Fruit fly (Drosophila melanogaster): ENCODE data around the gene Pex23.

Gene Pex23

DNA sequence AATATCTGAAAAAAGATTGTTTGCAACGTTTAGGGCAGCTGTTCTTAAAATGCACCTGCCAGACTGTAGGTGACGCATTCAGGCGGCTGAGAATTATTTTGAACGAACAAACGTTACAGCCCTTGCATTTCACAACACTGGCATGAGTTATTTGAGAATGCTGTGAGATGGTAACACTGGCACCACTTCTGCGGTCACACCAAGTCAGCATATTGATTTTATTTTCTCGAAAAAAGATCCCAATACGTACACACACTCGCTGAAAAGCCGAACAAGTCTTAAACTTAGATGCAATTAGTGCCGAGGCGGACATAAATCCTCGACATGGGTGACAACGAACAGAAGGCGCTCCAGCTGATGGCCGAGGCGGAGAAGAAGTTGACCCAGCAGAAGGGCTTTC is 11.5 kb upstream of the Pex23 start, which contains the start of gene alphaSnap (continued):
- peak; percentile 39 to 49 for TF ChIP-seq dpn (GFP tag; optimal IDR thresholded peaks at IDR 0.05)
- peak; percentile 4 for TF ChIP-seq cg (GFP tag; optimal IDR thresholded peaks at IDR 0.05)
- no peak for TF ChIP-seq CG10959 (GFP tag; IDR thresholded peaks at IDR 0.05)
- TF ChIP-seq YL-1 (GFP tag; optimal IDR thresholded peaks at IDR 0.05), result peak; percentile 90
- peak; percentile 9 for TF ChIP-seq CG10979 (tag; optimal IDR thresholded peaks at IDR 0.05)
- TF ChIP-seq CG6791 (GFP tag; IDR thresholded peaks at IDR 0.05; ENCODE audit: partially characterized antibody), result 0 out of 3 replicates have a peak, but pooled peaks have one; percentile 35
- TF ChIP-seq Dp (GFP tag; optimal IDR thresholded peaks at IDR 0.05), result peak; percentile 78
- peak; percentile 54 for TF ChIP-seq CG17829 (tag; optimal IDR thresholded peaks at IDR 0.05)

DNA sequence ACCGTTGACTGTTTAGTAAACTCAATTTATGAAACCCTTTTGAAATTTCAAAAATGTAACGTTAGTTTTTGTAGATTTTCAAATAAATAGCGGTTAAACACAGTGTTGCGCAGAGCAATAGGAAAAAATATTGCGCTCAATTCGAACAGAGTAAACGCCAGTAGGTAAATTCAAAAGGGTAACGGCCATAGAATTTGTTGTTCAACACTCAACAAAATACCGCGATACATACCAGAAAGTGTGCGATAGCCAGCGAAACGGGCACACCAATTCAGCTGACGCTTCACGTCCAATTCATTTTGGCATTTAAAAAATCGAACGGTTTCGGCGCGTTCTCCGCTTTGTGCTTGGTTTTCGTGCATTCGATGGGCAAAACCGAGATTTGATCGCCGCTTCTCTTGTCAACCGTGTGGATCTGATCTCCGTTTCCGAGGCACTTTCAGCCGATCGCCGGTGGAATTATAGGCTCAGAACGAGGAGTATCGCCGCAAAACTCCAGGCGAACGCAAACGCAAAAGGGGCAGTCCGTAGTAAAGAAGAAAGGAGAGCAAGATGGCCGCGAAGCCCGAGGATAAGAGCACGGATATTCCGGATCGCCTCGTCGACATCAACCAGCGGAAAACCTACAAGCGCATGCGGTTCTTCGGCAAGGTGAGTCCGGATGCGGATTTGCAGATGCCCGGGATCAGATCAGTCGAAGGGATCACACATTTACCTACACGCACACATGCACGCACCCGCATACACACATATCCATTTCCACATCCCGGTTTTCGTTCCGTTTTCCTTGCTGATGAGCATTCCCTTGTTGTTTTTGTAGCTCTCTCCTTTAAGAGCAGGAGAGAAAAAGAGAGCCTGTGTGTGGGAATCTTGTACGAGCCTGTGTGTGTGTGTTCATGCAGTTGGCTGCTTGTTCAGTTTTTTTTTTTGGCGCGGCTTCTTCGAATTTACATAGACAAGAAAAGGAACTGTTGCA is 8.1 kb upstream of the Pex23 start:
- no peak for TF ChIP-seq gt (GFP tag; IDR thresholded peaks at IDR 0.05)
- no peak for TF ChIP-seq D19A (tag; optimal IDR thresholded peaks at IDR 0.05)
- TF ChIP-seq twi (tag; optimal IDR thresholded peaks at IDR 0.05), result no peak
- TF ChIP-seq Eip74EF (GFP tag; optimal IDR thresholded peaks at IDR 0.05), result no peak
- TF ChIP-seq CG14441 (GFP tag; IDR thresholded peaks at IDR 0.05), result peak; percentile 30; the same call in 1 of the 2 replicates
- no peak for TF ChIP-seq odd (GFP tag; optimal IDR thresholded peaks at IDR 0.05)
- no peak for TF ChIP-seq Taf1 (GFP tag; IDR thresholded peaks at IDR 0.05)
- TF ChIP-seq eve (GFP tag; optimal IDR thresholded peaks at IDR 0.05), result no peak
- TF ChIP-seq Ets97D (GFP tag; optimal IDR thresholded peaks at IDR 0.05), result peak; percentile 87
- no peak for TF ChIP-seq dmrt99B (tag; optimal IDR thresholded peaks at IDR 0.05)
- no peak for TF ChIP-seq ac (GFP tag; optimal IDR thresholded peaks at IDR 0.05)
- TF ChIP-seq prd (optimal IDR thresholded peaks at IDR 0.05), result no peak
- peak; percentile 16; the same call in 1 of the 3 replicates for TF ChIP-seq prd (GFP tag; IDR thresholded peaks at IDR 0.05)
- peak; percentile 22; the same call in 1 of the 2 replicates for TF ChIP-seq Ptx1 (GFP tag; IDR thresholded peaks at IDR 0.05)
- peak; percentile 71 for TF ChIP-seq Antp (GFP tag; optimal IDR thresholded peaks at IDR 0.05)
- peak; percentile 20 for TF ChIP-seq Fer1 (GFP tag; optimal IDR thresholded peaks at IDR 0.05)
- TF ChIP-seq ewg (GFP tag; optimal IDR thresholded peaks at IDR 0.05), result peak; percentile 37
- no peak for TF ChIP-seq CG31388 (GFP tag; optimal IDR thresholded peaks at IDR 0.05)
- no peak for TF ChIP-seq CG4328 (GFP tag; optimal IDR thresholded peaks at IDR 0.05)
- peak; percentile 10 for TF ChIP-seq Six4 (GFP tag; optimal IDR thresholded peaks at IDR 0.05)
- peak; percentile 71 for TF ChIP-seq CG17829 (tag; optimal IDR thresholded peaks at IDR 0.05)
- TF ChIP-seq E2f2 (GFP tag; IDR thresholded peaks at IDR 0.05), result peak; percentile 95
- TF ChIP-seq pum (GFP tag; optimal IDR thresholded peaks at IDR 0.05), result peak; percentile 60
- peak; percentile 8 for TF ChIP-seq gcm2 (GFP tag; optimal IDR thresholded peaks at IDR 0.05)
- peak; percentile 25 to 49 for TF ChIP-seq chif (GFP tag; optimal IDR thresholded peaks at IDR 0.05)
- peak; percentile 77 for TF ChIP-seq Rfx (GFP tag; IDR thresholded peaks at IDR 0.05)
- TF ChIP-seq chinmo (GFP tag; IDR thresholded peaks at IDR 0.05; ENCODE audit: partially characterized antibody), result no peak
- no peak for TF ChIP-seq Gsc (GFP tag; IDR thresholded peaks at IDR 0.05)
- TF ChIP-seq CG7928 (GFP tag; optimal IDR thresholded peaks at IDR 0.05), result no peak
- TF ChIP-seq Dek (tag; optimal IDR thresholded peaks at IDR 0.05), result peak; percentile 21
- no peak for TF ChIP-seq btn (GFP tag; optimal IDR thresholded peaks at IDR 0.05)
- peak; percentile 11 for TF ChIP-seq CG10654 (GFP tag; optimal IDR thresholded peaks at IDR 0.05)
- TF ChIP-seq CG11695 (GFP tag; IDR thresholded peaks at IDR 0.05), result no peak
- peak; percentile 1 for TF ChIP-seq lbe (GFP tag; optimal IDR thresholded peaks at IDR 0.05)
- TF ChIP-seq hb (GFP tag; IDR thresholded peaks at IDR 0.05; ENCODE audit: partially characterized antibody), result peak; percentile 73
- peak; percentile 81 for TF ChIP-seq sob (GFP tag; IDR thresholded peaks at IDR 0.05)
- TF ChIP-seq H15 (GFP tag; IDR thresholded peaks at IDR 0.05), result peak; percentile 31; the same call in 1 of the 3 replicates
- TF ChIP-seq pros (GFP tag; optimal IDR thresholded peaks at IDR 0.05), result no peak
- peak; percentile 38; the same call in 1 of the 2 replicates for TF ChIP-seq sisA (GFP tag; IDR thresholded peaks at IDR 0.05)
- TF ChIP-seq Adf1 (GFP tag; IDR thresholded peaks at IDR 0.05), result peak; percentile 43; the same call in 1 of the 2 replicates
